Worm (Caenorhabditis elegans) whole organism, mixed stage, embryonic: ENCODE data around the gene T23F2.2.

Source experiments
- M03D4.4 ChIP-seq: sonication (generic microtip); optimal IDR thresholded peaks from 2 replicates; lab custom pipeline; 2017; ENCODE audit warnings: mild to moderate bottlenecking, missing genetic modification characterization, missing compliant biosample characterization
- bed-3 ChIP-seq: fragments of 200-800 bp; sonication (Bioruptor generic); optimal IDR thresholded peaks from 3 replicates; lab custom pipeline; 2018; ENCODE audit warnings: mild to moderate bottlenecking, missing genetic modification characterization, moderate library complexity, missing compliant biosample characterization
- blmp-1 ChIP-seq: fragments of 150-350 bp; optimal IDR thresholded peaks from 2 replicates; lab custom pipeline; 2014; ENCODE audit warnings: missing biosample characterization, missing genetic modification characterization
- cnd-1 ChIP-seq: fragments of 200-800 bp; sonication (Bioruptor generic); optimal IDR thresholded peaks from 2 replicates; lab custom pipeline; 2018; ENCODE audit warnings: mild to moderate bottlenecking, missing genetic modification characterization, missing compliant biosample characterization
- elt-3 ChIP-seq: fragments of 150-350 bp; optimal IDR thresholded peaks from 2 replicates; lab custom pipeline; 2014; ENCODE audit warnings: missing biosample characterization, missing genetic modification characterization
- flh-1 ChIP-seq: fragments of 200-800 bp; sonication (Bioruptor generic); optimal IDR thresholded peaks from 2 replicates; lab custom pipeline; 2018; ENCODE audit warnings: mild to moderate bottlenecking, missing genetic modification characterization, moderate library complexity, missing compliant biosample characterization
- hlh-1 ChIP-seq: fragments of 150-350 bp; optimal IDR thresholded peaks from 2 replicates; lab custom pipeline; 2014; ENCODE audit warnings: missing biosample characterization, missing genetic modification reagents, missing genetic modification characterization
- lin-13 ChIP-seq: fragments of 150-350 bp; optimal IDR thresholded peaks from 2 replicates; lab custom pipeline; 2014; ENCODE audit warnings: missing biosample characterization, missing genetic modification characterization
- lsy-2 ChIP-seq: fragments of 150-350 bp; optimal IDR thresholded peaks from 2 replicates; lab custom pipeline; 2014; ENCODE audit warnings: missing biosample characterization, missing genetic modification characterization
- mab-5 ChIP-seq: fragments of 150-350 bp; optimal IDR thresholded peaks from 2 replicates; lab custom pipeline; 2014; ENCODE audit warnings: missing biosample characterization, missing genetic modification characterization
- mls-2 ChIP-seq: sonication (generic microtip); optimal IDR thresholded peaks from 2 replicates; lab custom pipeline; 2016; ENCODE audit warnings: mild to moderate bottlenecking, missing genetic modification characterization, moderate library complexity, missing compliant biosample characterization
- nhr-12 ChIP-seq: fragments of 150-350 bp; optimal IDR thresholded peaks from 2 replicates; lab custom pipeline; 2014; ENCODE audit warnings: missing biosample characterization, missing genetic modification characterization
- nhr-28 ChIP-seq: fragments of 150-350 bp; optimal IDR thresholded peaks from 2 replicates; lab custom pipeline; 2014; ENCODE audit warnings: missing biosample characterization, missing genetic modification characterization
- snpc-4 ChIP-seq: fragments of 150-350 bp; optimal IDR thresholded peaks from 2 replicates; lab custom pipeline; 2014; ENCODE audit warnings: missing biosample characterization, missing genetic modification characterization
- sptf-1 ChIP-seq: sonication (generic microtip); optimal IDR thresholded peaks from 2 replicates; lab custom pipeline; 2017; ENCODE audit warnings: mild to moderate bottlenecking, missing genetic modification characterization, moderate library complexity, missing compliant biosample characterization
- tbx-8 ChIP-seq: fragments of 200-800 bp; sonication (Bioruptor generic); optimal IDR thresholded peaks from 2 replicates; lab custom pipeline; 2018; ENCODE audit warnings: mild to moderate bottlenecking, missing genetic modification characterization, moderate library complexity, missing compliant biosample characterization
- unc-62 ChIP-seq: fragments of 150-350 bp; optimal IDR thresholded peaks from 2 replicates; lab custom pipeline; 2014; ENCODE audit warnings: missing biosample characterization, missing genetic modification reagents, missing genetic modification characterization
- ztf-11 ChIP-seq: fragments of 150-350 bp; optimal IDR thresholded peaks from 2 replicates; lab custom pipeline; 2014; ENCODE audit warnings: missing biosample characterization, missing genetic modification characterization

Gene T23F2.2

ce11 chrX:5447941-5448340 lies 57.1 kb downstream of the T23F2.2 start, which contains the start of gene C25F6.8:
TSS of gene C25F6.8 (plus strand) at chrX:5448241.
- no peak for TF ChIP-seq cnd-1
- TF ChIP-seq unc-62 (GFP tag; lab: Kevin White, UChicago), result no peak
- TF ChIP-seq nhr-28 (tag; lab: Kevin White, UChicago), result no peak
- TF ChIP-seq tbx-8 (GFP tag; lab: Kevin White, UChicago), result no peak
- no peak for TF ChIP-seq mab-5
- TF ChIP-seq nhr-12 (tag; lab: Kevin White, UChicago), result no peak
- TF ChIP-seq lsy-2, result no peak
- TF ChIP-seq blmp-1, result no peak
- TF ChIP-seq lin-13 (tag; lab: Kevin White, UChicago), result no peak
- TF ChIP-seq ztf-11, result no peak
- no peak for TF ChIP-seq flh-1 (GFP tag; lab: Kevin White, UChicago)
- TF ChIP-seq hlh-1 (tag; lab: Kevin White, UChicago), result no peak
- TF ChIP-seq M03D4.4, result no peak
- TF ChIP-seq elt-3 (tag; lab: Kevin White, UChicago), result no peak
- no peak for TF ChIP-seq sptf-1
- no peak for TF ChIP-seq bed-3 (GFP tag; lab: Kevin White, UChicago)
- TF ChIP-seq snpc-4 (tag; lab: Kevin White, UChicago), result no peak

DNA sequence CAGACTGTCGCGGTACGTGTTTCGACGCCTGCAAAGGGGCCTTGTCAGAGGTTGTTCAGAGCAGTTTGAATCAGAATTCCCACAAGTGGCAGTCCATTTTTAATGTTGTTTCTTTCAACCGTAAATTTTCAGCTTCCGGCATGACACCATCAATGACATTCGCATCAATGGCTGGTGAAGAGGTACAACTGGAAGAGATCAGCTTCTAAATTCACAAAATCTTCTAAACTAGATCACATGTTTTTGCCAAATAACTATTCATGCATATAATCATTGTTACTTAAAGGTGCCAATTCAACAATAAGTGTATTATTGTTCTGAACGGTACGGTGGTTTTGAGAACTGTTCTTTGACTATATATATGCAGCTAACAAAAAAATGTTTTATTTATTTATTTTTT lies 57.7 kb downstream of the T23F2.2 start:
- TF ChIP-seq bed-3 (GFP tag; lab: Kevin White, UChicago) (no peak), tbx-8 (GFP tag; lab: Kevin White, UChicago) (no peak), M03D4.4 (no peak), nhr-28 (tag; lab: Kevin White, UChicago) (no peak), flh-1 (GFP tag; lab: Kevin White, UChicago) (no peak), snpc-4 (tag; lab: Kevin White, UChicago) (no peak), mls-2 (tag; lab: Kevin White, UChicago) (no peak), mab-5 (no peak)
